Worm (Caenorhabditis elegans) whole organism, L3 larva: ENCODE results near the gene R13A1.10.

Source experiments
- ama-1 ChIP-seq: fragments of 150-350 bp; optimal IDR thresholded peaks from 2 replicates; lab custom pipeline; 2018
- ceh-82 ChIP-seq: fragments of 150-350 bp; optimal IDR thresholded peaks from 2 replicates; lab custom pipeline; 2014; ENCODE audit warnings: missing biosample characterization, missing genetic modification characterization
- ceh-9 ChIP-seq: sonication (generic microtip); optimal IDR thresholded peaks from 2 replicates; lab custom pipeline; 2018; ENCODE audit warnings: missing biosample characterization, missing genetic modification characterization
- egl-27 ChIP-seq: sonication (generic microtip); optimal IDR thresholded peaks from 4 replicates; lab custom pipeline; 2017; ENCODE audit warnings: missing biosample characterization, missing genetic modification reagents, missing genetic modification characterization
- fos-1 ChIP-seq: fragments of 150-350 bp; optimal IDR thresholded peaks from 2 replicates; lab custom pipeline; 2014; ENCODE audit warnings: missing biosample characterization, missing genetic modification characterization
- nhr-11 ChIP-seq: fragments of 150-350 bp; optimal IDR thresholded peaks from 2 replicates; lab custom pipeline; 2014; ENCODE audit warnings: missing biosample characterization, missing genetic modification characterization
- unc-62 ChIP-seq: fragments of 150-350 bp; sonication (generic microtip); optimal IDR thresholded peaks from 4 replicates; lab custom pipeline; 2014; ENCODE audit warnings: missing biosample characterization, missing genetic modification reagents, missing genetic modification characterization
- zag-1 ChIP-seq: fragments of 150-350 bp; optimal IDR thresholded peaks from 2 replicates; lab custom pipeline; 2014; ENCODE audit warnings: missing biosample characterization, missing genetic modification characterization

DNA sequence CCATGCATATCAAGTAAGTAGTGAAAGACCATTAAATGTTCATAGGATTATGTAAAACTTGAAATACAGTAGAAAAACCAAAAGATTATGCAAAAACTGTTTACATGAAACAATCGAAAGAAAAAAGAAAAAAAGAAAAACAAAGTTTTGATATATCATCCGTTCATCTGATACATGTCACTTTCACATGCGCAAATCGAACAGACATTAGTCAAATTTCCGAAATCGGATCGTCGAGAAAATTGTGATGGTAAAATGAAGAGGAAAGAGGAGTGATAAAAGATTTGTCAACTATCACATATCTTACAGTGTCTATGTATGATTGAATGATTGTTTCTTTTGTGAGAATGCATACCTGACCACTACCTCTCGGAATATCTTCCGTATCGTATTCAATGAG is 18.0 kb downstream of the R13A1.10 start:
- no peak for TF ChIP-seq egl-27
- TF ChIP-seq ceh-9 (tag; lab: Kevin White, UChicago), result no peak
- TF ChIP-seq ceh-82 (tag; lab: Kevin White, UChicago), result no peak
- no peak for TF ChIP-seq zag-1 (tag; lab: Kevin White, UChicago)
- no peak for TF ChIP-seq ama-1
- TF ChIP-seq fos-1 (tag; lab: Kevin White, UChicago), result no peak
- no peak for TF ChIP-seq nhr-11 (tag; lab: Kevin White, UChicago)
- no peak for TF ChIP-seq unc-62 (GFP tag; lab: Kevin White, UChicago)
